Worm (Caenorhabditis elegans) whole organism, young adult: ENCODE results near the gene T19H12.6.

ENCODE experiments used
- F22D6.2 ChIP-seq: sonication (generic microtip); optimal IDR thresholded peaks from 2 replicates; lab custom pipeline; 2016; ENCODE audit warnings: mild to moderate bottlenecking, missing genetic modification characterization, missing compliant biosample characterization
- F55B11.4 ChIP-seq: sonication (generic microtip); optimal IDR thresholded peaks from 2 replicates; lab custom pipeline; 2016; ENCODE audit warnings: missing compliant biosample characterization, missing genetic modification characterization, borderline replicate concordance; ENCODE audit not compliant: insufficient read depth
- nhr-120 ChIP-seq: fragments of 200-800 bp; sonication (Bioruptor generic); IDR thresholded peaks from 2 replicates; pipeline ENCODE4 v1.3.6; 2022; ENCODE audit warnings: missing genetic modification characterization, missing compliant biosample characterization

DNA sequence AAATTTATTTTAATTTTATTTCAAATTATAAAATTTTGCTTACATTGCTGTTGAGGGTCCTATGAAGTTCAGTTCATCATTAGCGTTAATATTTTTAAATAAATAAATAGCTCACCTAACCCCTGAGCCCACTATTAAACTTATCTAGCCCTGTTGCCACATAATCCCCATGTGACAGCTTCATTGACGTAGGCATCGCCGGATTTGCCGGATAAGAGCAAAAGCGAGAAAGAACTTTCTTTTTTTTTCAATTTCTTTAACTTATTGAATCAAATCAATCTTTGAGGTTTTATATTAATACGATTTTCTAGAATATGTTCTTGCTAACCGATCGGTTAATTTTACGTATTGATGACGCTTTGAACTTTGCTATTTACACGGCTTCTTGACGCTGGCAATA, 25.5 kb downstream of the T19H12.6 start:
- TF ChIP-seq F55B11.4 (no peak), nhr-120 (GFP tag; lab: Robert Waterston, UW) (no peak), F22D6.2 (tag; lab: Kevin White, UChicago) (no peak)
